Fruit fly (Drosophila melanogaster) Kc167 (cell line): Measurements from ENCODE around the gene cac.

Experiments used
- Myc ChIP-seq: fragments of >200 bp; optimal IDR thresholded peaks from 2 replicates; lab custom pipeline; 2017; ENCODE audit warnings: missing external identifiers
- Sin3A ChIP-seq: fragments of >200 bp; optimal IDR thresholded peaks from 2 replicates; lab custom pipeline; 2018; ENCODE audit warnings: missing external identifiers
- insv ChIP-seq: fragments of >200 bp; optimal IDR thresholded peaks from 3 replicates; lab custom pipeline; 2018; ENCODE audit warnings: missing external identifiers
- psq ChIP-seq: fragments of >200 bp; optimal IDR thresholded peaks from 2 replicates; lab custom pipeline; 2017; ENCODE audit warnings: missing external identifiers
- ttk ChIP-seq: sonication (Bioruptor generic); optimal IDR thresholded peaks from 2 replicates; lab custom pipeline; 2017; ENCODE audit warnings: missing external identifiers

DNA sequence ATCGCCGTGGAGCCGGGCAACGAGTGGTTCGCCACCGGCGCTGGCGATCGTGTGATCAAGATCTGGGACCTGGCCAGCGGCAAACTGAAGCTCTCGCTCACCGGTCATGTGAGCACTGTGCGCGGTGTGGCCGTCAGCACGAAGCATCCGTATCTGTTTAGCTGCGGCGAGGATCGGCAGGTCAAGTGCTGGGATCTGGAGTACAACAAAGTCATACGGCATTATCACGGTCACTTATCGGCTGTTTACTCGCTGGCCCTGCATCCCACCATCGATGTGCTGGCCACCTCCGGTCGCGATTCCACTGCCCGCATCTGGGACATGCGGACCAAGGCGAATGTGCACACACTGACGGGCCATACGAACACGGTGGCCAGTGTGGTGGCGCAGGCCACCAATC is 36.9 kb upstream of the cac start:
- TF ChIP-seq Myc (lab: Kevin White, UChicago) (no peak), insv (no peak), ttk (lab: Kevin White, UChicago) (no peak), psq (lab: Kevin White, UChicago) (no peak), Sin3A (lab: Kevin White, UChicago) (no peak)
